Fruit fly (Drosophila melanogaster) whole organism, prepupa: Measurements from ENCODE around the gene trol.
A peak's percentile ranks its signal among the peaks of the same experiment; 100 is the strongest.

ENCODE experiments used
- Blimp-1 ChIP-seq: fragments of 200-800 bp; sonication (Bioruptor generic); optimal IDR thresholded peaks from 3 replicates; lab custom pipeline; 2017; ENCODE audit warnings: missing biosample characterization, missing genetic modification characterization, mild to moderate bottlenecking, moderate library complexity, missing genetic modification reagents
- CG10631 ChIP-seq: fragments of 200-800 bp; sonication (Bioruptor generic); optimal IDR thresholded peaks from 2 replicates; lab custom pipeline; 2016; ENCODE audit warnings: missing biosample characterization, missing genetic modification characterization
- CG10669 ChIP-seq: fragments of 200-800 bp; sonication (Bioruptor generic); optimal IDR thresholded peaks from 3 replicates; lab custom pipeline; 2018; ENCODE audit warnings: missing biosample characterization, mild to moderate bottlenecking, missing genetic modification characterization, moderate library complexity
- CG11294 ChIP-seq: fragments of 200-800 bp; sonication (Bioruptor generic); IDR thresholded peaks from 2 replicates; pipeline ENCODE4 v1.3.6; 2022; ENCODE audit warnings: missing biosample characterization, missing genetic modification characterization
- CG11762 ChIP-seq: fragments of 200-800 bp; sonication (Bioruptor generic); optimal IDR thresholded peaks from 3 replicates; lab custom pipeline; 2016; ENCODE audit warnings: missing biosample characterization, missing genetic modification characterization; ENCODE audit not compliant: insufficient read depth
- CG15336 ChIP-seq: fragments of 200-800 bp; sonication (Bioruptor generic); IDR thresholded peaks from 2 replicates; pipeline ENCODE4 v1.3.6; 2022; ENCODE audit warnings: missing biosample characterization, missing genetic modification characterization
- CG1621 ChIP-seq: fragments of 200-800 bp; sonication (Bioruptor generic); optimal IDR thresholded peaks from 3 replicates; lab custom pipeline; 2018; ENCODE audit warnings: missing biosample characterization, mild to moderate bottlenecking, missing genetic modification characterization
- CG16779 ChIP-seq: fragments of 200-800 bp; sonication (Bioruptor generic); optimal IDR thresholded peaks from 3 replicates; lab custom pipeline; 2017; ENCODE audit warnings: missing biosample characterization, mild to moderate bottlenecking, missing genetic modification characterization
- CG31627 ChIP-seq: fragments of 200-800 bp; sonication (Bioruptor generic); optimal IDR thresholded peaks from 3 replicates; lab custom pipeline; 2016; ENCODE audit warnings: missing biosample characterization, missing genetic modification characterization
- CG32006 ChIP-seq: fragments of 200-800 bp; sonication (Bioruptor generic); optimal IDR thresholded peaks from 3 replicates; lab custom pipeline; 2017; ENCODE audit warnings: missing biosample characterization, mild to moderate bottlenecking, missing genetic modification characterization
- CG34406 ChIP-seq: fragments of 200-800 bp; sonication (Bioruptor generic); optimal IDR thresholded peaks from 3 replicates; lab custom pipeline; 2016; ENCODE audit warnings: missing biosample characterization, missing genetic modification characterization
- CG3919 ChIP-seq: fragments of 200-800 bp; sonication (Bioruptor generic); optimal IDR thresholded peaks from 3 replicates; lab custom pipeline; 2016; ENCODE audit warnings: missing biosample characterization, missing genetic modification characterization
- CG6163 ChIP-seq: fragments of 200-800 bp; sonication (Bioruptor generic); IDR thresholded peaks from 3 replicates; pipeline ENCODE4 v1.3.6; 2022; ENCODE audit warnings: missing biosample characterization, missing genetic modification characterization
- CG6276 ChIP-seq: fragments of 200-800 bp; sonication (Bioruptor generic); optimal IDR thresholded peaks from 2 replicates; lab custom pipeline; 2017; ENCODE audit warnings: missing biosample characterization, mild to moderate bottlenecking, missing genetic modification characterization
- CG6792 ChIP-seq: fragments of 200-800 bp; sonication (Bioruptor generic); optimal IDR thresholded peaks from 3 replicates; lab custom pipeline; 2016; ENCODE audit warnings: missing biosample characterization, missing genetic modification characterization
- CG6808 ChIP-seq: fragments of 200-800 bp; sonication (Bioruptor generic); optimal IDR thresholded peaks from 3 replicates; lab custom pipeline; 2017; ENCODE audit warnings: missing biosample characterization, missing genetic modification characterization, mild to moderate bottlenecking, moderate library complexity, missing genetic modification reagents
- CG6854 ChIP-seq: fragments of 200-800 bp; sonication (Bioruptor generic); optimal IDR thresholded peaks from 2 replicates; lab custom pipeline; 2017; ENCODE audit warnings: missing biosample characterization, mild to moderate bottlenecking, missing genetic modification characterization
- CG8119 ChIP-seq: fragments of 200-800 bp; sonication (Bioruptor generic); IDR thresholded peaks from 3 replicates; pipeline ENCODE4 v1.3.6; 2022; ENCODE audit warnings: missing biosample characterization, missing genetic modification characterization
- CG8319 ChIP-seq: fragments of 200-800 bp; sonication (Bioruptor generic); optimal IDR thresholded peaks from 3 replicates; lab custom pipeline; 2016; ENCODE audit warnings: missing biosample characterization, missing genetic modification characterization
- CG9139 ChIP-seq: fragments of 200-800 bp; sonication (Bioruptor generic); optimal IDR thresholded peaks from 3 replicates; lab custom pipeline; 2017; ENCODE audit warnings: missing biosample characterization, mild to moderate bottlenecking, missing genetic modification characterization
- Eip75B ChIP-seq: fragments of 200-800 bp; sonication (Bioruptor generic); optimal IDR thresholded peaks from 3 replicates; lab custom pipeline; 2016; ENCODE audit warnings: missing biosample characterization, missing genetic modification characterization
- Eip78C ChIP-seq: fragments of 200-800 bp; sonication (Bioruptor generic); peaks from one replicate; lab custom pipeline; 2016; ENCODE audit warnings: missing biosample characterization, missing genetic modification characterization
- Eip93F ChIP-seq: fragments of 200-800 bp; sonication (Bioruptor generic); optimal IDR thresholded peaks from 2 replicates; lab custom pipeline; 2016; ENCODE audit warnings: missing biosample characterization, mild to moderate bottlenecking, missing genetic modification characterization
- Ets21C ChIP-seq: fragments of 200-800 bp; sonication (Bioruptor generic); optimal IDR thresholded peaks from 3 replicates; lab custom pipeline; 2016; ENCODE audit warnings: missing biosample characterization, missing genetic modification characterization
- Ets96B ChIP-seq: fragments of 200-800 bp; optimal IDR thresholded peaks from 2 replicates; lab custom pipeline; 2019; ENCODE audit warnings: missing biosample characterization, mild to moderate bottlenecking, missing genetic modification characterization, moderate library complexity
- Gug ChIP-seq: fragments of 200-800 bp; sonication (Bioruptor generic); IDR thresholded peaks from 2 replicates; pipeline ENCODE4 v1.3.6; 2022; ENCODE audit warnings: missing biosample characterization, missing genetic modification characterization
- Hr38 ChIP-seq: sonication (Bioruptor generic); optimal IDR thresholded peaks from 2 replicates; lab custom pipeline; 2016; ENCODE audit warnings: missing biosample characterization, missing genetic modification characterization
- Hr39 ChIP-seq: fragments of 200-800 bp; sonication (Bioruptor generic); optimal IDR thresholded peaks from 2 replicates; lab custom pipeline; 2016; ENCODE audit warnings: missing biosample characterization, missing genetic modification characterization
- Lpt ChIP-seq: fragments of 200-800 bp; sonication (Bioruptor generic); optimal IDR thresholded peaks from 3 replicates; lab custom pipeline; 2016; ENCODE audit warnings: missing biosample characterization, missing genetic modification characterization
- Met ChIP-seq: fragments of 200-800 bp; sonication (Bioruptor generic); optimal IDR thresholded peaks from 3 replicates; lab custom pipeline; 2016; ENCODE audit warnings: missing biosample characterization, missing genetic modification characterization
- Smox ChIP-seq: fragments of 200-800 bp; sonication (Bioruptor generic); optimal IDR thresholded peaks from 3 replicates; lab custom pipeline; 2016; ENCODE audit warnings: missing biosample characterization, missing genetic modification characterization
- Sox102F ChIP-seq: fragments of 200-800 bp; sonication (Bioruptor generic); optimal IDR thresholded peaks from 2 replicates; lab custom pipeline; 2016; ENCODE audit warnings: missing biosample characterization, mild to moderate bottlenecking, missing genetic modification characterization
- Sox14 ChIP-seq: fragments of 200-800 bp; sonication (Bioruptor generic); optimal IDR thresholded peaks from 3 replicates; lab custom pipeline; 2016; ENCODE audit warnings: missing biosample characterization, missing genetic modification characterization
- achi ChIP-seq: fragments of 200-800 bp; sonication (Bioruptor generic); optimal IDR thresholded peaks from 3 replicates; lab custom pipeline; 2016; ENCODE audit warnings: missing biosample characterization, missing genetic modification characterization
- cyc ChIP-seq: fragments of 200-800 bp; sonication (Bioruptor generic); optimal IDR thresholded peaks from 3 replicates; lab custom pipeline; 2016; ENCODE audit warnings: missing biosample characterization, missing genetic modification characterization
- dac ChIP-seq: fragments of 200-800 bp; sonication (Bioruptor generic); optimal IDR thresholded peaks from 2 replicates; lab custom pipeline; 2017; ENCODE audit warnings: missing biosample characterization, mild to moderate bottlenecking, missing genetic modification characterization
- dsx ChIP-seq: fragments of 200-800 bp; optimal IDR thresholded peaks from 3 replicates; lab custom pipeline; 2019; ENCODE audit warnings: missing biosample characterization, mild to moderate bottlenecking, missing genetic modification characterization, moderate library complexity; ENCODE audit not compliant: poor library complexity, severe bottlenecking
- eg ChIP-seq: fragments of 200-800 bp; sonication (Bioruptor generic); IDR thresholded peaks from 3 replicates; pipeline ENCODE4 v1.3.6; 2022; ENCODE audit warnings: missing biosample characterization, missing genetic modification characterization
- esn ChIP-seq: fragments of 200-800 bp; sonication (Bioruptor generic); optimal IDR thresholded peaks from 2 replicates; lab custom pipeline; 2016; ENCODE audit warnings: missing biosample characterization, mild to moderate bottlenecking, missing genetic modification characterization, moderate library complexity
- fd85E ChIP-seq: fragments of 200-800 bp; sonication (Bioruptor generic); optimal IDR thresholded peaks from 3 replicates; lab custom pipeline; 2016; ENCODE audit warnings: missing biosample characterization, missing genetic modification characterization
- lz ChIP-seq: fragments of 200-800 bp; sonication (Bioruptor generic); optimal IDR thresholded peaks from 3 replicates; lab custom pipeline; 2016; ENCODE audit warnings: missing biosample characterization, missing genetic modification characterization
- net ChIP-seq: fragments of 200-800 bp; sonication (Bioruptor generic); optimal IDR thresholded peaks from 3 replicates; lab custom pipeline; 2016; ENCODE audit warnings: missing biosample characterization, missing genetic modification characterization
- pdm3 ChIP-seq: fragments of 200-800 bp; sonication (Bioruptor generic); optimal IDR thresholded peaks from 3 replicates; lab custom pipeline; 2016; ENCODE audit warnings: missing biosample characterization, missing genetic modification characterization
- spab ChIP-seq: fragments of 200-800 bp; sonication (Bioruptor generic); optimal IDR thresholded peaks from 2 replicates; lab custom pipeline; 2017; ENCODE audit warnings: missing biosample characterization, mild to moderate bottlenecking, missing genetic modification characterization, missing genetic modification reagents
- ss ChIP-seq, 2 experiments: fragments of 200-800 bp; sonication (Bioruptor generic); optimal IDR thresholded peaks; 2 replicates in 1 of 2; 3 replicates in 1 of 2; lab custom pipeline; 2017 to 2018; ENCODE audit warnings: mild to moderate bottlenecking in 2 of 2, missing biosample characterization in 2 of 2, missing genetic modification characterization in 2 of 2, moderate library complexity in 1 of 2
- svp ChIP-seq: fragments of 200-800 bp; sonication (Bioruptor generic); peaks from one replicate; lab custom pipeline; 2016; ENCODE audit warnings: missing biosample characterization, missing genetic modification characterization
- topi ChIP-seq: fragments of 200-800 bp; sonication (Bioruptor generic); optimal IDR thresholded peaks from 3 replicates; lab custom pipeline; 2016; ENCODE audit warnings: missing biosample characterization, missing genetic modification characterization
- vri ChIP-seq: fragments of 200-800 bp; sonication (Bioruptor generic); optimal IDR thresholded peaks from 3 replicates; lab custom pipeline; 2016; ENCODE audit warnings: missing biosample characterization, mild to moderate bottlenecking, missing genetic modification characterization

trol gene

DNA sequence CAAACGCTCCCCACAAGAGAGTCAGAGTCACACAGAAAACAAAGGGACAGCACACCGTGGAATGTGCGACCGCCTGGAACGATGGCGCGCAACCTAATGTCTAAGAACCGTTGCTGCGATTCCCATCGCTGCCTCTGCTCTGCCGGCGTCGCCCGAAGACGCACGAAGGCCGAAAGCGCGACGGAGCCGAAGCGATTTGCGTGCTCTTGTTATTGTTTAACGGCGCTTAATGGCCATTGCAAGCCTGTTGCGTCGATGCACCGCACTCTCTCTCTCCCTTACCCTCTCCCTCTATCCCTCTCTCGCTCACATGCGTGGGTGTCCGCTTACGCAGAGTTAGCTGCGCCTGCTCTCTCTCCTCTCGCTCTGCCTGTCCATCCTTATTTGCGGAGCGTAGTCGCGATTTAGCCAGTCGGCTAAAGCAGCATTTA, at the start of gene trol:
trol (minus strand) TSS at position 100 of the 431 bp plus-strand sequence.
- TF ChIP-seq dsx (GFP tag; lab: Kevin White, UChicago) (peak; percentile 20), CG1621 (tag; lab: Kevin White, UChicago) (peak; percentile 28), CG3919 (GFP tag; lab: Kevin White, UChicago) (peak; percentile 33), eg (GFP tag; lab: Robert Waterston, UW) (peak; percentile 45; the same call in 1 of the 3 replicates), svp (peak; percentile 91), Eip78C (GFP tag; lab: Kevin White, UChicago) (peak; percentile 63), esn (GFP tag; lab: Kevin White, UChicago) (peak; percentile 8), CG32006 (GFP tag; lab: Kevin White, UChicago) (peak; percentile 8), dac (no peak), CG15336 (GFP tag; lab: Robert Waterston, UW) (peak; percentile 25; the same call in 1 of the 2 replicates), CG6163 (GFP tag; lab: Robert Waterston, UW) (peak; percentile 50; the same call in 2 of the 3 replicates), CG6276 (GFP tag; lab: Kevin White, UChicago) (peak; percentile 37), Eip75B (GFP tag; lab: Kevin White, UChicago) (peak; percentile 19), Hr39 (GFP tag; lab: Kevin White, UChicago) (no peak), CG16779 (tag; lab: Kevin White, UChicago) (peak; percentile 5), Blimp-1 (GFP tag; lab: Kevin White, UChicago) (no peak), fd85E (GFP tag; lab: Kevin White, UChicago) (peak; percentile 28), CG11762 (no peak), CG9139 (GFP tag; lab: Kevin White, UChicago) (peak; percentile 23), ss (GFP tag; optimal IDR thresholded peaks at IDR 0.05; lab: Kevin White, UChicago) (peak; percentile 42 to 72), vri (GFP tag; lab: Kevin White, UChicago) (peak; percentile 53), Sox102F (GFP tag; lab: Kevin White, UChicago) (peak; percentile 23), net (peak; percentile 17), Hr38 (GFP tag; lab: Kevin White, UChicago) (no peak), CG6854 (GFP tag; lab: Kevin White, UChicago) (peak; percentile 85), Ets96B (tag; lab: Kevin White, UChicago) (no peak), CG8119 (GFP tag; lab: Robert Waterston, UW) (0 out of 3 replicates have a peak, but pooled peaks have one; percentile 22), CG6792 (peak; percentile 30), achi (GFP tag; lab: Kevin White, UChicago) (peak; percentile 11), topi (GFP tag; lab: Kevin White, UChicago) (peak; percentile 19), Lpt (GFP tag; lab: Kevin White, UChicago) (peak; percentile 15), CG10631 (GFP tag; lab: Kevin White, UChicago) (no peak), Met (GFP tag; lab: Kevin White, UChicago) (peak; percentile 23), Sox14 (GFP tag; lab: Kevin White, UChicago) (peak; percentile 19), Smox (GFP tag; lab: Kevin White, UChicago) (no peak)

DNA sequence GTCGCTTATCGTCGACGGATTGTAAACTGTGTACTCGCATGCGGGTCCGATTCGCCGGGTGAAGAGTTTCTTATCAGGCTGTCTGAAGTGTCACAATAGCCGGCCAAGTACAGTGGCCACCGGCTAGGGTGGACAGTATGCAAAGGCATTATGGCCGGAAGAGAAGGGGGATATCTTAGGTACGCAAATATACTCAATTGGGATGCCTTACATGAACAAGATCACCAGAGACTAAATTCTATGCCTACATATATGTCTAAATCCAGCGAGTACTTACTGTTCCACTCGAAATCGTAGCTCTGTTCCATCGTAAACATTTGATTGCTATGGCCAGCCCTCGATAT, 48.5 kb upstream of the trol start:
- TF ChIP-seq Eip75B (GFP tag; lab: Kevin White, UChicago), result peak; percentile 91
- TF ChIP-seq CG34406 (GFP tag; lab: Kevin White, UChicago), result peak; percentile 90
- TF ChIP-seq fd85E (GFP tag; lab: Kevin White, UChicago), result peak; percentile 88
- peak; percentile 72 for TF ChIP-seq Lpt (GFP tag; lab: Kevin White, UChicago)
- TF ChIP-seq CG10669, result peak; percentile 88
- TF ChIP-seq spab (GFP tag; lab: Kevin White, UChicago), result peak; percentile 82
- peak; percentile 81 for TF ChIP-seq CG6808
- peak; percentile 85 for TF ChIP-seq CG8319 (GFP tag; lab: Kevin White, UChicago)
- peak; percentile 84 for TF ChIP-seq CG15336 (GFP tag; lab: Robert Waterston, UW)
- peak; percentile 68 for TF ChIP-seq CG16779 (tag; lab: Kevin White, UChicago)
- peak; percentile 96 for TF ChIP-seq topi (GFP tag; lab: Kevin White, UChicago)
- peak; percentile 97 for TF ChIP-seq cyc (GFP tag; lab: Kevin White, UChicago)
- peak; percentile 95 for TF ChIP-seq CG6163 (GFP tag; lab: Robert Waterston, UW)
- TF ChIP-seq Eip93F (GFP tag; lab: Kevin White, UChicago), result peak; percentile 94
- TF ChIP-seq Gug, result peak; percentile 90
- peak; percentile 85 for TF ChIP-seq CG6276 (GFP tag; lab: Kevin White, UChicago)
- peak; percentile 95 for TF ChIP-seq lz (GFP tag; lab: Kevin White, UChicago)
- peak; percentile 79 for TF ChIP-seq Blimp-1 (GFP tag; lab: Kevin White, UChicago)
- TF ChIP-seq Ets21C (GFP tag; lab: Kevin White, UChicago), result peak; percentile 93
- TF ChIP-seq vri (GFP tag; lab: Kevin White, UChicago), result peak; percentile 94
- TF ChIP-seq Met (GFP tag; lab: Kevin White, UChicago), result peak; percentile 93
- peak; percentile 92 for TF ChIP-seq CG11294
- TF ChIP-seq pdm3 (GFP tag; lab: Kevin White, UChicago), result peak; percentile 92
- peak; percentile 80 for TF ChIP-seq CG9139 (GFP tag; lab: Kevin White, UChicago)
- TF ChIP-seq Sox102F (GFP tag; lab: Kevin White, UChicago), result peak; percentile 90
- peak; percentile 82 for TF ChIP-seq CG1621 (tag; lab: Kevin White, UChicago)
- peak; percentile 94 for TF ChIP-seq Smox (GFP tag; lab: Kevin White, UChicago)
- TF ChIP-seq CG31627 (GFP tag; lab: Kevin White, UChicago), result peak; percentile 96
